Fruit fly (Drosophila melanogaster): ENCODE measurements around the gene emb.
A peak's percentile ranks its signal among the peaks of the same experiment; 100 is the strongest.

The emb gene

dm6 chr2L:8371354-8371937 lies 31.9 kb upstream of the emb start:
- TF ChIP-seq Hr96 (GFP tag; optimal IDR thresholded peaks at IDR 0.05) (no peak), CG5204 (GFP tag; optimal IDR thresholded peaks at IDR 0.05) (no peak), cic (GFP tag; optimal IDR thresholded peaks at IDR 0.05) (no peak), toe (GFP tag; optimal IDR thresholded peaks at IDR 0.05) (peak; percentile 22), cnc (optimal IDR thresholded peaks at IDR 0.05) (no peak), Clk (GFP tag; optimal IDR thresholded peaks at IDR 0.05) (no peak), Mnt (GFP tag; optimal IDR thresholded peaks at IDR 0.05) (no peak), CG1620 (GFP tag; optimal IDR thresholded peaks at IDR 0.05) (no peak), tj (GFP tag; optimal IDR thresholded peaks at IDR 0.05) (no peak), bab1 (GFP tag; optimal IDR thresholded peaks at IDR 0.05) (peak; percentile 9), kay (GFP tag; ENCODE audit: borderline replicate concordance) (no peak), pad (GFP tag; optimal IDR thresholded peaks at IDR 0.05) (no peak), ovo (GFP tag; optimal IDR thresholded peaks at IDR 0.05) (no peak), CG12768 (GFP tag; optimal IDR thresholded peaks at IDR 0.05) (peak; percentile 64), Crg-1 (GFP tag; optimal IDR thresholded peaks at IDR 0.05) (no peak), CG33017 (tag; optimal IDR thresholded peaks at IDR 0.05) (no peak), CG7045 (GFP tag; optimal IDR thresholded peaks at IDR 0.05) (no peak), CG11617 (GFP tag; optimal IDR thresholded peaks at IDR 0.05) (no peak), CG14711 (tag; optimal IDR thresholded peaks at IDR 0.05) (peak; percentile 29), CG7101 (tag; optimal IDR thresholded peaks at IDR 0.05) (peak; percentile 17)

- TF ChIP-seq Clk (GFP tag; optimal IDR thresholded peaks at IDR 0.05) (no peak), CG12768 (GFP tag; optimal IDR thresholded peaks at IDR 0.05) (no peak), kay (GFP tag; ENCODE audit: borderline replicate concordance) (no peak), CG33017 (tag; optimal IDR thresholded peaks at IDR 0.05) (no peak), Hr96 (GFP tag; optimal IDR thresholded peaks at IDR 0.05) (no peak), tj (GFP tag; optimal IDR thresholded peaks at IDR 0.05) (no peak), Crg-1 (GFP tag; optimal IDR thresholded peaks at IDR 0.05) (no peak), CG7045 (GFP tag; optimal IDR thresholded peaks at IDR 0.05) (no peak), CG11617 (GFP tag; optimal IDR thresholded peaks at IDR 0.05) (no peak), ovo (GFP tag; optimal IDR thresholded peaks at IDR 0.05) (no peak), toe (GFP tag; optimal IDR thresholded peaks at IDR 0.05) (no peak), Mnt (GFP tag; optimal IDR thresholded peaks at IDR 0.05) (no peak), pad (GFP tag; optimal IDR thresholded peaks at IDR 0.05) (no peak), bab1 (GFP tag; optimal IDR thresholded peaks at IDR 0.05) (no peak), cnc (optimal IDR thresholded peaks at IDR 0.05) (no peak), cic (GFP tag; optimal IDR thresholded peaks at IDR 0.05) (no peak), CG1620 (GFP tag; optimal IDR thresholded peaks at IDR 0.05) (no peak), CG5204 (GFP tag; optimal IDR thresholded peaks at IDR 0.05) (no peak)
Measured at dm6 chr2L:8372248-8372647, 31.1 kb upstream of the emb start.

- TF ChIP-seq pad (GFP tag; optimal IDR thresholded peaks at IDR 0.05) (no peak), Crg-1 (GFP tag; optimal IDR thresholded peaks at IDR 0.05) (no peak), bab1 (GFP tag; optimal IDR thresholded peaks at IDR 0.05) (peak; percentile 56)
Measured at dm6 chr2L:8374235-8374634, 29.1 kb upstream of the emb start, which contains the start of gene Wdr82. Gene Wdr82, plus strand, starts transcription at chr2L:8374461.

dm6 chr2L:8376717-8377116 lies 26.7 kb upstream of the emb start, which contains the start of the genes CG13390 and CG17294:
Gene CG13390, minus strand, starts transcription at chr2L:8376797.
Gene CG17294, plus strand, starts transcription at chr2L:8377035.
- TF ChIP-seq CG12768 (GFP tag; optimal IDR thresholded peaks at IDR 0.05) (peak; percentile 100), toe (GFP tag; optimal IDR thresholded peaks at IDR 0.05) (peak; percentile 98), CG14711 (tag; optimal IDR thresholded peaks at IDR 0.05) (peak; percentile 99), cic (GFP tag; optimal IDR thresholded peaks at IDR 0.05) (peak; percentile 93), CG11617 (GFP tag; optimal IDR thresholded peaks at IDR 0.05) (peak; percentile 99), cnc (optimal IDR thresholded peaks at IDR 0.05) (no peak), Mnt (GFP tag; optimal IDR thresholded peaks at IDR 0.05) (peak; percentile 94), CG33017 (tag; optimal IDR thresholded peaks at IDR 0.05) (peak; percentile 99), CG7045 (GFP tag; optimal IDR thresholded peaks at IDR 0.05) (peak; percentile 99), pad (GFP tag; optimal IDR thresholded peaks at IDR 0.05) (peak; percentile 95), kay (GFP tag; ENCODE audit: borderline replicate concordance) (peak; percentile 97), CG5204 (GFP tag; optimal IDR thresholded peaks at IDR 0.05) (no peak), bab1 (GFP tag; optimal IDR thresholded peaks at IDR 0.05) (peak; percentile 100), tj (GFP tag; optimal IDR thresholded peaks at IDR 0.05) (peak; percentile 88), CG1620 (GFP tag; optimal IDR thresholded peaks at IDR 0.05) (peak; percentile 98), Hr96 (GFP tag; optimal IDR thresholded peaks at IDR 0.05) (peak; percentile 95), Crg-1 (GFP tag; optimal IDR thresholded peaks at IDR 0.05) (peak; percentile 98), Clk (GFP tag; optimal IDR thresholded peaks at IDR 0.05) (peak; percentile 98), ovo (GFP tag; optimal IDR thresholded peaks at IDR 0.05) (peak; percentile 88), CG7101 (tag; optimal IDR thresholded peaks at IDR 0.05) (peak; percentile 100)

dm6 chr2L:8381508-8382036 lies 21.8 kb upstream of the emb start, which contains the start of gene AlaRS:
Gene AlaRS, minus strand, starts transcription at chr2L:8381764.
- TF ChIP-seq CG33017 (tag; optimal IDR thresholded peaks at IDR 0.05): peak; percentile 60
- TF ChIP-seq Mnt (GFP tag; optimal IDR thresholded peaks at IDR 0.05): peak; percentile 90
- no peak for TF ChIP-seq ovo (GFP tag; optimal IDR thresholded peaks at IDR 0.05)
- peak; percentile 51 for TF ChIP-seq CG7101 (tag; optimal IDR thresholded peaks at IDR 0.05)
- TF ChIP-seq CG14711 (tag; optimal IDR thresholded peaks at IDR 0.05): peak; percentile 52
- peak; percentile 40 for TF ChIP-seq CG1620 (GFP tag; optimal IDR thresholded peaks at IDR 0.05)
- no peak for TF ChIP-seq cnc (optimal IDR thresholded peaks at IDR 0.05)
- TF ChIP-seq CG12768 (GFP tag; optimal IDR thresholded peaks at IDR 0.05): peak; percentile 61
- peak; percentile 34 for TF ChIP-seq toe (GFP tag; optimal IDR thresholded peaks at IDR 0.05)
- peak; percentile 71 for TF ChIP-seq bab1 (GFP tag; optimal IDR thresholded peaks at IDR 0.05)
- TF ChIP-seq cic (GFP tag; optimal IDR thresholded peaks at IDR 0.05): peak; percentile 24
- peak; percentile 29 for TF ChIP-seq CG7045 (GFP tag; optimal IDR thresholded peaks at IDR 0.05)
- TF ChIP-seq CG5204 (GFP tag; optimal IDR thresholded peaks at IDR 0.05): peak; percentile 37
- TF ChIP-seq Clk (GFP tag; optimal IDR thresholded peaks at IDR 0.05): no peak
- TF ChIP-seq CG11617 (GFP tag; optimal IDR thresholded peaks at IDR 0.05): peak; percentile 70
- TF ChIP-seq kay (GFP tag; ENCODE audit: borderline replicate concordance): peak; percentile 87
- no peak for TF ChIP-seq pad (GFP tag; optimal IDR thresholded peaks at IDR 0.05)
- TF ChIP-seq Crg-1 (GFP tag; optimal IDR thresholded peaks at IDR 0.05): peak; percentile 30
- peak; percentile 69 for TF ChIP-seq tj (GFP tag; optimal IDR thresholded peaks at IDR 0.05)
- no peak for TF ChIP-seq Hr96 (GFP tag; optimal IDR thresholded peaks at IDR 0.05)
